Fruit fly (Drosophila melanogaster) whole organism, embryonic: ENCODE data around the gene CG42748.

Experiments
- B-H2 ChIP-seq: fragments of 200-800 bp; sonication (Bioruptor generic); optimal IDR thresholded peaks from 2 replicates; lab custom pipeline; 2018; ENCODE audit warnings: missing biosample characterization, mild to moderate bottlenecking, missing genetic modification characterization
- Bgb ChIP-seq: fragments of 200-800 bp; sonication (Bioruptor generic); IDR thresholded peaks from 2 replicates; pipeline ENCODE4 v1.3.6; 2022; ENCODE audit warnings: missing biosample characterization, missing genetic modification characterization; ENCODE audit not compliant: partially characterized antibody
- C15 ChIP-seq: fragments of 200-800 bp; sonication (Bioruptor generic); IDR thresholded peaks from 3 replicates; pipeline ENCODE4 v1.3.6; 2022; ENCODE audit warnings: missing biosample characterization, missing genetic modification characterization
- CG11695 ChIP-seq: fragments of 200-800 bp; sonication (Bioruptor generic); IDR thresholded peaks from 3 replicates; pipeline ENCODE4 v1.3.6; 2022; ENCODE audit warnings: missing biosample characterization, missing genetic modification characterization
- CG12659 ChIP-seq: fragments of 200-800 bp; sonication (Bioruptor generic); optimal IDR thresholded peaks from 3 replicates; lab custom pipeline; 2017; ENCODE audit warnings: mild to moderate bottlenecking, missing biosample characterization, missing genetic modification reagents, missing genetic modification characterization
- CG14860 ChIP-seq: fragments of 200-800 bp; sonication (Bioruptor generic); IDR thresholded peaks from 3 replicates; pipeline ENCODE4 v1.3.6; 2022; ENCODE audit warnings: missing biosample characterization, missing genetic modification characterization; ENCODE audit not compliant: partially characterized antibody
- CG15601 ChIP-seq: fragments of 200-800 bp; sonication (Bioruptor generic); optimal IDR thresholded peaks from 3 replicates; lab custom pipeline; 2019; ENCODE audit warnings: missing biosample characterization, mild to moderate bottlenecking, missing genetic modification characterization, moderate library complexity
- CG15696 ChIP-seq: fragments of 200-800 bp; sonication (Bioruptor generic); optimal IDR thresholded peaks from 2 replicates; lab custom pipeline; 2019; ENCODE audit warnings: missing biosample characterization, mild to moderate bottlenecking, missing genetic modification characterization, moderate library complexity
- CG1603 ChIP-seq: fragments of 200-800 bp; sonication (Bioruptor generic); optimal IDR thresholded peaks from 2 replicates; lab custom pipeline; 2019; ENCODE audit warnings: missing biosample characterization, mild to moderate bottlenecking, missing genetic modification characterization, moderate library complexity
- CG16813 ChIP-seq: fragments of 200-800 bp; sonication (Bioruptor generic); IDR thresholded peaks from 3 replicates; pipeline ENCODE4 v1.3.6; 2022; ENCODE audit warnings: missing biosample characterization, missing genetic modification characterization; ENCODE audit not compliant: partially characterized antibody
- CG17568 ChIP-seq: fragments of 200-800 bp; sonication (Bioruptor generic); optimal IDR thresholded peaks from 2 replicates; lab custom pipeline; 2018; ENCODE audit warnings: missing biosample characterization, mild to moderate bottlenecking, missing genetic modification characterization, moderate library complexity
- CG2120 ChIP-seq: fragments of 200-800 bp; sonication (Bioruptor generic); optimal IDR thresholded peaks from 3 replicates; lab custom pipeline; 2016; ENCODE audit warnings: missing biosample characterization, missing genetic modification characterization
- CG32532 ChIP-seq: fragments of 200-800 bp; sonication (Bioruptor generic); IDR thresholded peaks from 2 replicates; pipeline ENCODE4 v1.3.6; 2022; ENCODE audit warnings: missing biosample characterization, missing genetic modification characterization
- CG33213 ChIP-seq: fragments of 200-800 bp; sonication (Bioruptor generic); optimal IDR thresholded peaks from 3 replicates; lab custom pipeline; 2016; ENCODE audit warnings: missing biosample characterization, missing genetic modification characterization
- CG34224 ChIP-seq: fragments of 200-800 bp; sonication (Bioruptor generic); IDR thresholded peaks from 3 replicates; pipeline ENCODE4 v1.3.6; 2022; ENCODE audit warnings: missing biosample characterization, missing genetic modification characterization; ENCODE audit not compliant: partially characterized antibody
- CG34376 ChIP-seq: fragments of 200-800 bp; sonication (Bioruptor generic); optimal IDR thresholded peaks from 2 replicates; lab custom pipeline; 2018; ENCODE audit warnings: missing biosample characterization, mild to moderate bottlenecking, missing genetic modification characterization
- CG43689 ChIP-seq: fragments of 200-800 bp; sonication (Bioruptor generic); IDR thresholded peaks from 2 replicates; pipeline ENCODE4 v1.3.6; 2022; ENCODE audit warnings: missing biosample characterization, missing genetic modification characterization
- CG7963 ChIP-seq: fragments of 200-800 bp; sonication (Bioruptor generic); IDR thresholded peaks from 3 replicates; pipeline ENCODE4 v1.3.6; 2022; ENCODE audit warnings: missing biosample characterization, missing genetic modification characterization; ENCODE audit not compliant: partially characterized antibody
- CG7987 ChIP-seq: fragments of 200-800 bp; sonication (Bioruptor generic); optimal IDR thresholded peaks from 2 replicates; lab custom pipeline; 2018; ENCODE audit warnings: missing biosample characterization, mild to moderate bottlenecking, missing genetic modification characterization, moderate library complexity
- Dll ChIP-seq: fragments of 200-800 bp; sonication (Bioruptor generic); IDR thresholded peaks from 4 replicates; pipeline ENCODE4 v1.3.6; 2022; ENCODE audit warnings: missing biosample characterization, missing genetic modification characterization; ENCODE audit not compliant: partially characterized antibody
- Dp ChIP-seq: fragments of 200-800 bp; sonication (Bioruptor generic); optimal IDR thresholded peaks from 2 replicates; lab custom pipeline; 2018; ENCODE audit warnings: missing biosample characterization, mild to moderate bottlenecking, missing genetic modification characterization, moderate library complexity
- ERR ChIP-seq: fragments of 200-800 bp; sonication (Bioruptor generic); optimal IDR thresholded peaks from 2 replicates; lab custom pipeline; 2016; ENCODE audit warnings: missing biosample characterization, missing genetic modification characterization
- Eip74EF ChIP-seq, 2 experiments: fragments of 200-800 bp in 1 of 2; fragments of >200 bp in 1 of 2; sonication (Bioruptor generic) in 1 of 2; optimal IDR thresholded peaks; 2 replicates each; lab custom pipeline; 2017 to 2019; ENCODE audit warnings: missing biosample characterization in 2 of 2, missing genetic modification characterization in 2 of 2, mild to moderate bottlenecking in 1 of 2, moderate library complexity in 1 of 2
- Fer2 ChIP-seq: fragments of 200-800 bp; sonication (Bioruptor generic); optimal IDR thresholded peaks from 2 replicates; lab custom pipeline; 2018; ENCODE audit warnings: missing biosample characterization, mild to moderate bottlenecking, missing genetic modification characterization, moderate library complexity
- HmgZ ChIP-seq: fragments of 200-800 bp; sonication (Bioruptor generic); optimal IDR thresholded peaks from 2 replicates; lab custom pipeline; 2018; ENCODE audit warnings: missing biosample characterization, mild to moderate bottlenecking, missing genetic modification characterization
- Oli ChIP-seq: fragments of 200-800 bp; sonication (Bioruptor generic); optimal IDR thresholded peaks from 2 replicates; lab custom pipeline; 2018; ENCODE audit warnings: missing biosample characterization, mild to moderate bottlenecking, missing genetic modification characterization, moderate library complexity
- Scr ChIP-seq: fragments of 200-800 bp; sonication (Bioruptor generic); IDR thresholded peaks from 2 replicates; pipeline ENCODE4 v1.3.6; 2022; ENCODE audit warnings: missing biosample characterization, missing genetic modification characterization; ENCODE audit not compliant: partially characterized antibody
- TFAM ChIP-seq: fragments of 200-800 bp; sonication (Bioruptor generic); optimal IDR thresholded peaks from 2 replicates; lab custom pipeline; 2017; ENCODE audit warnings: missing biosample characterization, missing genetic modification characterization, inconsistent platforms
- br ChIP-seq: fragments of >200 bp; optimal IDR thresholded peaks from 2 replicates; lab custom pipeline; 2017
- caup ChIP-seq: fragments of 200-800 bp; sonication (Bioruptor generic); optimal IDR thresholded peaks from 3 replicates; lab custom pipeline; 2017; ENCODE audit warnings: missing biosample characterization, mild to moderate bottlenecking, missing genetic modification characterization, moderate library complexity; ENCODE audit not compliant: severe bottlenecking
- dati ChIP-seq: fragments of 200-800 bp; sonication (Bioruptor generic); IDR thresholded peaks from 2 replicates; pipeline ENCODE4 v1.3.6; 2022; ENCODE audit warnings: missing biosample characterization, missing genetic modification characterization
- dysf ChIP-seq: fragments of 200-800 bp; sonication (Bioruptor generic); IDR thresholded peaks from 3 replicates; pipeline ENCODE4 v1.3.6; 2022; ENCODE audit warnings: missing biosample characterization, missing genetic modification characterization
- hb ChIP-seq: fragments of 200-800 bp; sonication (Bioruptor generic); IDR thresholded peaks from 3 replicates; pipeline ENCODE4 v1.3.6; 2022; ENCODE audit warnings: missing biosample characterization, missing genetic modification characterization; ENCODE audit not compliant: partially characterized antibody
- her ChIP-seq: fragments of 200-800 bp; sonication (Bioruptor generic); optimal IDR thresholded peaks from 2 replicates; lab custom pipeline; 2016; ENCODE audit warnings: missing biosample characterization, missing genetic modification characterization
- hkb ChIP-seq, 2 experiments: fragments of 200-800 bp in 1 of 2; fragments of >200 bp in 1 of 2; sonication (Bioruptor generic) in 1 of 2; IDR thresholded peaks in 1 of 2; optimal IDR thresholded peaks in 1 of 2; 2 replicates each; pipeline versions ENCODE4 v1.3.6 to Lab custom; 2017 to 2022; ENCODE audit warnings: missing biosample characterization in 1 of 2, missing genetic modification characterization in 1 of 2
- inv ChIP-seq: fragments of 200-800 bp; sonication (Bioruptor generic); IDR thresholded peaks from 2 replicates; pipeline ENCODE4 v1.3.6; 2022; ENCODE audit warnings: missing biosample characterization, missing genetic modification characterization; ENCODE audit not compliant: partially characterized antibody
- jumu ChIP-seq: fragments of 200-800 bp; sonication (Bioruptor generic); optimal IDR thresholded peaks from 3 replicates; lab custom pipeline; 2016; ENCODE audit warnings: missing biosample characterization, missing genetic modification characterization
- nmo ChIP-seq: fragments of 200-800 bp; sonication (Bioruptor generic); optimal IDR thresholded peaks from 2 replicates; lab custom pipeline; 2018; ENCODE audit warnings: missing biosample characterization, mild to moderate bottlenecking, missing genetic modification characterization, moderate library complexity
- phol ChIP-seq: fragments of 200-800 bp; sonication (Bioruptor generic); optimal IDR thresholded peaks from 3 replicates; lab custom pipeline; 2018; ENCODE audit warnings: missing biosample characterization, mild to moderate bottlenecking, missing genetic modification characterization, moderate library complexity
- pzg ChIP-seq: fragments of 200-800 bp; sonication (Bioruptor generic); optimal IDR thresholded peaks from 3 replicates; lab custom pipeline; 2018; ENCODE audit warnings: missing biosample characterization, mild to moderate bottlenecking, missing genetic modification characterization, moderate library complexity
- ro ChIP-seq: fragments of 200-800 bp; sonication (Bioruptor generic); IDR thresholded peaks from 2 replicates; pipeline ENCODE4 v1.3.6; 2022; ENCODE audit warnings: missing biosample characterization, missing genetic modification characterization
- sens-2 ChIP-seq: fragments of 200-800 bp; sonication (Bioruptor generic); IDR thresholded peaks from 2 replicates; pipeline ENCODE4 v1.3.6; 2022; ENCODE audit warnings: missing biosample characterization, missing genetic modification characterization
- slbo ChIP-seq: fragments of 200-800 bp; sonication (Bioruptor generic); IDR thresholded peaks from 2 replicates; pipeline ENCODE4 v1.3.6; 2022; ENCODE audit warnings: missing biosample characterization, missing genetic modification characterization
- sna ChIP-seq: fragments of 200-800 bp; sonication (Bioruptor generic); IDR thresholded peaks from 2 replicates; pipeline ENCODE4 v1.3.6; 2022; ENCODE audit warnings: missing biosample characterization, missing genetic modification characterization; ENCODE audit not compliant: partially characterized antibody
- stc ChIP-seq: fragments of 200-800 bp; sonication (Bioruptor generic); IDR thresholded peaks from 2 replicates; pipeline ENCODE4 v1.3.6; 2022; ENCODE audit warnings: missing biosample characterization, missing genetic modification characterization
- stwl ChIP-seq: fragments of 200-800 bp; sonication (Bioruptor generic); optimal IDR thresholded peaks from 3 replicates; lab custom pipeline; 2018; ENCODE audit warnings: missing biosample characterization, mild to moderate bottlenecking, missing genetic modification characterization, moderate library complexity
- usp ChIP-seq: fragments of >200 bp; optimal IDR thresholded peaks from 2 replicates; lab custom pipeline; 2017; ENCODE audit warnings: missing biosample characterization, missing genetic modification characterization
- vnd ChIP-seq: fragments of 200-800 bp; sonication (Bioruptor generic); IDR thresholded peaks from 3 replicates; pipeline ENCODE4 v1.3.6; 2022; ENCODE audit warnings: missing biosample characterization, missing genetic modification characterization; ENCODE audit not compliant: partially characterized antibody
- wor ChIP-seq: fragments of 200-800 bp; sonication (Bioruptor generic); IDR thresholded peaks from 2 replicates; pipeline ENCODE4 v1.3.6; 2022; ENCODE audit warnings: missing biosample characterization, missing genetic modification characterization

The CG42748 gene

dm6 chr2L:22159800-22160199, 28.8 kb downstream of the CG42748 start (continued):
- no peak for TF ChIP-seq Eip74EF (GFP tag; optimal IDR thresholded peaks at IDR 0.05; lab: Kevin White, UChicago)
- TF ChIP-seq CG7963 (GFP tag; lab: Robert Waterston, UW), result peak; percentile 62; the same call in 1 of the 3 replicates
- TF ChIP-seq C15 (GFP tag; lab: Robert Waterston, UW), result no peak
- no peak for TF ChIP-seq dati (GFP tag; lab: Robert Waterston, UW)
- TF ChIP-seq ERR (GFP tag; lab: Kevin White, UChicago), result no peak
- TF ChIP-seq CG7987 (GFP tag; lab: Kevin White, UChicago), result no peak
- TF ChIP-seq usp (GFP tag; lab: Kevin White, UChicago), result no peak
- TF ChIP-seq caup (GFP tag; lab: Kevin White, UChicago), result no peak
- TF ChIP-seq Dp (GFP tag; lab: Kevin White, UChicago), result no peak
- no peak for TF ChIP-seq CG15601 (tag; lab: Kevin White, UChicago)
- TF ChIP-seq hb (GFP tag; lab: Robert Waterston, UW), result peak; percentile 57; the same call in 1 of the 3 replicates
- peak; percentile 46; the same call in 1 of the 2 replicates for TF ChIP-seq Scr (GFP tag; lab: Robert Waterston, UW)
- no peak for TF ChIP-seq stwl (tag; lab: Kevin White, UChicago)
- TF ChIP-seq CG33213 (GFP tag; lab: Kevin White, UChicago), result no peak
- TF ChIP-seq HmgZ, result no peak
- TF ChIP-seq vnd (GFP tag; lab: Robert Waterston, UW), result peak; percentile 43; the same call in 1 of the 3 replicates
- no peak for TF ChIP-seq CG1603 (tag; lab: Kevin White, UChicago)
- no peak for TF ChIP-seq CG11695
- no peak for TF ChIP-seq CG34224
- TF ChIP-seq Fer2 (tag; lab: Kevin White, UChicago), result no peak
- TF ChIP-seq br, result no peak
- no peak for TF ChIP-seq sna
- TF ChIP-seq CG16813 (GFP tag; lab: Robert Waterston, UW), result peak; percentile 74
- 0 out of 2 replicates have a peak, but pooled peaks have one; percentile 36 for TF ChIP-seq Bgb (GFP tag; lab: Robert Waterston, UW)
- no peak for TF ChIP-seq CG43689
- TF ChIP-seq Dll (GFP tag; lab: Robert Waterston, UW), result 0 out of 4 replicates have a peak, but pooled peaks have one; percentile 22
- peak; percentile 37; the same call in 1 of the 2 replicates for TF ChIP-seq inv
- TF ChIP-seq TFAM (GFP tag; lab: Kevin White, UChicago), result no peak
- TF ChIP-seq ro (GFP tag; lab: Robert Waterston, UW), result no peak
- TF ChIP-seq CG34376 (GFP tag; lab: Kevin White, UChicago), result no peak
- peak; percentile 58; the same call in 2 of the 3 replicates for TF ChIP-seq CG14860 (GFP tag; lab: Robert Waterston, UW)
- TF ChIP-seq sens-2 (GFP tag; lab: Robert Waterston, UW), result no peak
- no peak for TF ChIP-seq stc (GFP tag; lab: Robert Waterston, UW)
- no peak for TF ChIP-seq nmo

- TF ChIP-seq CG2120 (GFP tag; lab: Kevin White, UChicago), result no peak
- no peak for TF ChIP-seq slbo (GFP tag; lab: Robert Waterston, UW)
- TF ChIP-seq sna, result no peak
- TF ChIP-seq phol, result no peak
- no peak for TF ChIP-seq pzg (GFP tag; lab: Kevin White, UChicago)
- no peak for TF ChIP-seq CG17568 (GFP tag; lab: Kevin White, UChicago)
- no peak for TF ChIP-seq CG15696 (tag; lab: Kevin White, UChicago)
- no peak for TF ChIP-seq wor
- no peak for TF ChIP-seq jumu (GFP tag; lab: Kevin White, UChicago)
- TF ChIP-seq vnd (GFP tag; lab: Robert Waterston, UW), result no peak
- TF ChIP-seq CG32532 (GFP tag; lab: Robert Waterston, UW), result no peak
- TF ChIP-seq B-H2 (GFP tag; lab: Kevin White, UChicago), result no peak
- TF ChIP-seq CG12659 (GFP tag; lab: Kevin White, UChicago), result no peak
- TF ChIP-seq Oli (tag; lab: Kevin White, UChicago), result no peak
- TF ChIP-seq hkb (optimal IDR thresholded peaks at IDR 0.05; lab: Kevin White, UChicago), result no peak
- TF ChIP-seq hkb (GFP tag; IDR thresholded peaks at IDR 0.05; lab: Robert Waterston, UW), result no peak
- no peak for TF ChIP-seq dysf (GFP tag; lab: Robert Waterston, UW)
- TF ChIP-seq her (GFP tag; lab: Kevin White, UChicago), result no peak
- TF ChIP-seq, all 482 proteins: peak for 0
These were observed 32.3 kb downstream of the CG42748 start for dm6 chr2L:22163302-22163701.
